Worm (Caenorhabditis elegans) whole organism, L1 larva: ENCODE results near the gene tsp-21.

Experiments
- aly-2 ChIP-seq: fragments of 150-350 bp; optimal IDR thresholded peaks from 2 replicates; lab custom pipeline; 2014; ENCODE audit warnings: missing biosample characterization, missing genetic modification characterization
- ama-1 ChIP-seq: fragments of 150-350 bp; optimal IDR thresholded peaks from 2 replicates; lab custom pipeline; 2014
- elt-2 ChIP-seq: sonication (generic microtip); optimal IDR thresholded peaks from 2 replicates; lab custom pipeline; 2016; ENCODE audit warnings: missing genetic modification characterization, mild to moderate bottlenecking, inconsistent platforms, missing compliant biosample characterization, missing genetic modification reagents
- fkh-10 ChIP-seq: sonication (generic microtip); optimal IDR thresholded peaks from 2 replicates; lab custom pipeline; 2017; ENCODE audit warnings: missing biosample characterization, missing genetic modification reagents, missing genetic modification characterization
- hlh-17 ChIP-seq: fragments of 200-800 bp; sonication (Bioruptor generic); optimal IDR thresholded peaks from 2 replicates; lab custom pipeline; 2018; ENCODE audit warnings: missing genetic modification characterization, mild to moderate bottlenecking, missing compliant biosample characterization, moderate library complexity, borderline replicate concordance
- lin-13 ChIP-seq: fragments of 150-350 bp; optimal IDR thresholded peaks from 2 replicates; lab custom pipeline; 2014; ENCODE audit warnings: missing biosample characterization, missing genetic modification reagents, missing genetic modification characterization
- lin-39 ChIP-seq: fragments of 150-350 bp; optimal IDR thresholded peaks from 2 replicates; lab custom pipeline; 2014; ENCODE audit warnings: missing biosample characterization, missing genetic modification reagents, missing genetic modification characterization
- mef-2 ChIP-seq: fragments of 150-350 bp; optimal IDR thresholded peaks from 2 replicates; lab custom pipeline; 2014; ENCODE audit warnings: missing biosample characterization, missing genetic modification characterization
- nhr-11 ChIP-seq: fragments of 150-350 bp; optimal IDR thresholded peaks from 2 replicates; lab custom pipeline; 2014; ENCODE audit warnings: missing biosample characterization, missing genetic modification characterization
- nhr-12 ChIP-seq: sonication (generic microtip); optimal IDR thresholded peaks from 2 replicates; lab custom pipeline; 2017; ENCODE audit warnings: missing biosample characterization, missing genetic modification characterization
- tbx-2 ChIP-seq: sonication (generic microtip); optimal IDR thresholded peaks from 2 replicates; lab custom pipeline; 2016; ENCODE audit warnings: missing genetic modification characterization, missing compliant biosample characterization
- unc-62 ChIP-seq: fragments of 150-350 bp; optimal IDR thresholded peaks from 2 replicates; lab custom pipeline; 2014; ENCODE audit warnings: missing biosample characterization, missing genetic modification reagents, missing genetic modification characterization
- zag-1 ChIP-seq: fragments of 150-350 bp; optimal IDR thresholded peaks from 2 replicates; lab custom pipeline; 2014; ENCODE audit warnings: missing biosample characterization, missing genetic modification characterization

ce11 chrX:9905840-9906239 is 26.3 kb upstream of the tsp-21 start, which contains the start of gene F21G4.5:
- TF ChIP-seq fkh-10 (GFP tag; lab: Kevin White, UChicago) (no peak), unc-62 (no peak), nhr-11 (tag; lab: Kevin White, UChicago) (no peak), ama-1 (no peak), lin-13 (no peak), mef-2 (tag; lab: Kevin White, UChicago) (no peak), lin-39 (tag; lab: Kevin White, UChicago) (no peak), hlh-17 (no peak), nhr-12 (tag; lab: Kevin White, UChicago) (no peak), tbx-2 (tag; lab: Kevin White, UChicago) (no peak), zag-1 (tag; lab: Kevin White, UChicago) (no peak), aly-2 (tag; lab: Kevin White, UChicago) (no peak), elt-2 (tag; lab: Kevin White, UChicago) (no peak)
